Fruit fly (Drosophila melanogaster) whole organism, embryonic: ENCODE measurements around the gene BNIP3.
A peak's percentile ranks its signal among the peaks of the same experiment; 100 is the strongest.

Experiments used
- Blimp-1 ChIP-seq: fragments of 200-800 bp; sonication (Bioruptor generic); optimal IDR thresholded peaks from 3 replicates; lab custom pipeline; 2018; ENCODE audit warnings: missing biosample characterization, missing genetic modification characterization, mild to moderate bottlenecking, moderate library complexity, missing genetic modification reagents
- CG10979 ChIP-seq: fragments of 200-800 bp; sonication (Bioruptor generic); optimal IDR thresholded peaks from 2 replicates; lab custom pipeline; 2018; ENCODE audit warnings: missing biosample characterization, mild to moderate bottlenecking, missing genetic modification characterization, moderate library complexity
- CG11504 ChIP-seq: fragments of 200-800 bp; sonication (Bioruptor generic); optimal IDR thresholded peaks from 3 replicates; lab custom pipeline; 2019; ENCODE audit warnings: missing biosample characterization, mild to moderate bottlenecking, missing genetic modification characterization, moderate library complexity
- CG11560 ChIP-seq: fragments of 200-800 bp; sonication (Bioruptor generic); IDR thresholded peaks from 3 replicates; pipeline ENCODE4 v1.3.6; 2022; ENCODE audit warnings: missing biosample characterization, missing genetic modification characterization
- CG14667 ChIP-seq: fragments of 200-800 bp; sonication (Bioruptor generic); IDR thresholded peaks from 2 replicates; pipeline ENCODE4 v1.3.6; 2022; ENCODE audit warnings: missing biosample characterization, missing genetic modification characterization
- CG15269 ChIP-seq: fragments of 200-800 bp; sonication (Bioruptor generic); optimal IDR thresholded peaks from 2 replicates; lab custom pipeline; 2018; ENCODE audit warnings: missing biosample characterization, mild to moderate bottlenecking, missing genetic modification characterization, moderate library complexity
- CG1603 ChIP-seq: fragments of 200-800 bp; sonication (Bioruptor generic); optimal IDR thresholded peaks from 2 replicates; lab custom pipeline; 2019; ENCODE audit warnings: missing biosample characterization, mild to moderate bottlenecking, missing genetic modification characterization, moderate library complexity
- CG17359 ChIP-seq: fragments of 200-800 bp; sonication (Bioruptor generic); optimal IDR thresholded peaks from 3 replicates; lab custom pipeline; 2018; ENCODE audit warnings: missing biosample characterization, mild to moderate bottlenecking, missing genetic modification characterization, moderate library complexity
- CG18262 ChIP-seq: fragments of 200-800 bp; optimal IDR thresholded peaks from 3 replicates; lab custom pipeline; 2019; ENCODE audit warnings: missing biosample characterization, mild to moderate bottlenecking, missing genetic modification characterization, moderate library complexity
- CG2678 ChIP-seq: fragments of 200-800 bp; sonication (Bioruptor generic); optimal IDR thresholded peaks from 3 replicates; lab custom pipeline; 2019; ENCODE audit warnings: missing biosample characterization, mild to moderate bottlenecking, missing genetic modification characterization, moderate library complexity
- CG30020 ChIP-seq: fragments of 200-800 bp; optimal IDR thresholded peaks from 2 replicates; lab custom pipeline; 2019; ENCODE audit warnings: missing biosample characterization, mild to moderate bottlenecking, missing genetic modification characterization, moderate library complexity
- CG31441 ChIP-seq: fragments of 200-800 bp; sonication (Bioruptor generic); IDR thresholded peaks from 2 replicates; pipeline ENCODE4 v1.3.6; 2022; ENCODE audit warnings: missing biosample characterization, missing genetic modification characterization
- CG33213 ChIP-seq: fragments of 200-800 bp; sonication (Bioruptor generic); optimal IDR thresholded peaks from 3 replicates; lab custom pipeline; 2016; ENCODE audit warnings: missing biosample characterization, missing genetic modification characterization
- Ets65A ChIP-seq: fragments of 200-800 bp; sonication (Bioruptor generic); peaks from one replicate; lab custom pipeline; 2016; ENCODE audit warnings: missing biosample characterization, missing genetic modification characterization
- H2.0 ChIP-seq: fragments of 200-800 bp; sonication (Bioruptor generic); IDR thresholded peaks from 2 replicates; pipeline ENCODE4 v1.3.6; 2022; ENCODE audit warnings: missing biosample characterization, missing genetic modification characterization
- HLH3B ChIP-seq: fragments of 200-800 bp; sonication (Bioruptor generic); IDR thresholded peaks from 2 replicates; pipeline ENCODE4 v1.3.6; 2022; ENCODE audit warnings: missing biosample characterization, missing genetic modification characterization
- Hr51 ChIP-seq, 2 experiments: fragments of 200-800 bp; sonication (Bioruptor generic); optimal IDR thresholded peaks; 2 replicates in 1 of 2; 3 replicates in 1 of 2; lab custom pipeline; 2016 to 2018; ENCODE audit warnings: missing biosample characterization in 2 of 2, missing genetic modification characterization in 2 of 2, mild to moderate bottlenecking in 1 of 2, moderate library complexity in 1 of 2
- Mrtf ChIP-seq: fragments of 200-800 bp; sonication (Bioruptor generic); IDR thresholded peaks from 3 replicates; pipeline ENCODE4 v1.3.6; 2022; ENCODE audit warnings: missing biosample characterization, missing genetic modification characterization
- Optix ChIP-seq: fragments of 200-800 bp; sonication (Bioruptor generic); IDR thresholded peaks from 3 replicates; pipeline ENCODE4 v1.3.6; 2022; ENCODE audit warnings: missing biosample characterization, missing genetic modification characterization
- Sox100B ChIP-seq: fragments of 200-800 bp; sonication (Bioruptor generic); optimal IDR thresholded peaks from 3 replicates; lab custom pipeline; 2018; ENCODE audit warnings: missing biosample characterization, mild to moderate bottlenecking, missing genetic modification characterization
- Sox102F ChIP-seq: fragments of 200-800 bp; sonication (Bioruptor generic); optimal IDR thresholded peaks from 2 replicates; lab custom pipeline; 2018; ENCODE audit warnings: missing biosample characterization, mild to moderate bottlenecking, missing genetic modification characterization, moderate library complexity
- Xrp1 ChIP-seq: fragments of 200-800 bp; sonication (Bioruptor generic); IDR thresholded peaks from 2 replicates; pipeline ENCODE4 v1.3.6; 2022; ENCODE audit warnings: missing biosample characterization, missing genetic modification characterization
- bsh ChIP-seq, 2 experiments: fragments of 200-800 bp; sonication (Bioruptor generic); optimal IDR thresholded peaks; 2 replicates each; lab custom pipeline; 2017 to 2018; ENCODE audit warnings: mild to moderate bottlenecking in 2 of 2, missing biosample characterization in 2 of 2, missing genetic modification characterization in 2 of 2, moderate library complexity in 1 of 2
- ci ChIP-seq: fragments of 200-800 bp; sonication (Bioruptor generic); IDR thresholded peaks from 3 replicates; pipeline ENCODE4 v1.3.6; 2022; ENCODE audit warnings: missing biosample characterization, missing genetic modification characterization
- corto ChIP-seq: fragments of 200-800 bp; sonication (Bioruptor generic); optimal IDR thresholded peaks from 2 replicates; lab custom pipeline; 2016; ENCODE audit warnings: missing biosample characterization, mild to moderate bottlenecking, missing genetic modification characterization, moderate library complexity
- dmrt99B ChIP-seq: fragments of 200-800 bp; sonication (Bioruptor generic); optimal IDR thresholded peaks from 2 replicates; lab custom pipeline; 2018; ENCODE audit warnings: missing biosample characterization, mild to moderate bottlenecking, missing genetic modification characterization, moderate library complexity
- esg ChIP-seq: fragments of 200-800 bp; sonication (Bioruptor generic); conservative IDR thresholded peaks from 2 replicates; pipeline ENCODE4 v1.3.6; 2022; ENCODE audit warnings: missing biosample characterization, missing genetic modification characterization
- fd96Cb ChIP-seq: fragments of 200-800 bp; sonication (Bioruptor generic); optimal IDR thresholded peaks from 2 replicates; lab custom pipeline; 2018; ENCODE audit warnings: missing biosample characterization, mild to moderate bottlenecking, missing genetic modification characterization, moderate library complexity
- gem ChIP-seq: fragments of 200-800 bp; sonication (Bioruptor generic); optimal IDR thresholded peaks from 2 replicates; lab custom pipeline; 2019; ENCODE audit warnings: missing biosample characterization, mild to moderate bottlenecking, missing genetic modification characterization, moderate library complexity
- hkb ChIP-seq, 2 experiments: fragments of 200-800 bp in 1 of 2; fragments of >200 bp in 1 of 2; sonication (Bioruptor generic) in 1 of 2; IDR thresholded peaks in 1 of 2; optimal IDR thresholded peaks in 1 of 2; 2 replicates each; pipeline versions ENCODE4 v1.3.6 to Lab custom; 2017 to 2022; ENCODE audit warnings: missing biosample characterization in 1 of 2, missing genetic modification characterization in 1 of 2
- lbe ChIP-seq: fragments of 200-800 bp; sonication (Bioruptor generic); optimal IDR thresholded peaks from 2 replicates; lab custom pipeline; 2016; ENCODE audit warnings: missing biosample characterization, mild to moderate bottlenecking, missing genetic modification characterization
- mld ChIP-seq: fragments of 200-800 bp; sonication (Bioruptor generic); IDR thresholded peaks from 3 replicates; pipeline ENCODE4 v1.3.6; 2022; ENCODE audit warnings: missing biosample characterization, missing genetic modification characterization; ENCODE audit not compliant: partially characterized antibody
- nom ChIP-seq: fragments of 200-800 bp; sonication (Bioruptor generic); optimal IDR thresholded peaks from 2 replicates; lab custom pipeline; 2017; ENCODE audit warnings: missing biosample characterization, missing genetic modification characterization, mild to moderate bottlenecking, moderate library complexity, missing genetic modification reagents
- oc ChIP-seq: fragments of 200-800 bp; sonication (Bioruptor generic); optimal IDR thresholded peaks from 2 replicates; lab custom pipeline; 2018; ENCODE audit warnings: missing biosample characterization, mild to moderate bottlenecking, missing genetic modification characterization, moderate library complexity
- odd ChIP-seq: fragments of 200-800 bp; sonication (Bioruptor generic); optimal IDR thresholded peaks from 2 replicates; lab custom pipeline; 2017; ENCODE audit warnings: missing biosample characterization, mild to moderate bottlenecking, missing genetic modification characterization
- pan ChIP-seq, 4 experiments: fragments of >200 bp in 3 of 4; fragments of 200-800 bp in 1 of 4; sonication (Bioruptor generic) in 1 of 4; optimal IDR thresholded peaks in 3 of 4; IDR thresholded peaks in 1 of 4; 2 replicates each; pipeline versions ENCODE4 v1.3.6 to Lab custom; 2017 to 2022; ENCODE audit warnings: missing biosample characterization in 2 of 4, missing genetic modification characterization in 2 of 4, mixed read lengths in 1 of 4
- phol ChIP-seq: fragments of 200-800 bp; sonication (Bioruptor generic); optimal IDR thresholded peaks from 3 replicates; lab custom pipeline; 2018; ENCODE audit warnings: missing biosample characterization, mild to moderate bottlenecking, missing genetic modification characterization, moderate library complexity
- prd ChIP-seq, 3 experiments: fragments of >200 bp in 2 of 3; fragments of 200-800 bp in 1 of 3; sonication (Bioruptor generic) in 1 of 3; optimal IDR thresholded peaks in 2 of 3; IDR thresholded peaks in 1 of 3; 2 replicates in 2 of 3; 3 replicates in 1 of 3; pipeline versions ENCODE4 v1.3.6 to Lab custom; 2017 to 2022; ENCODE audit warnings: missing biosample characterization in 1 of 3, missing genetic modification characterization in 1 of 3
- row ChIP-seq: fragments of 200-800 bp; sonication (Bioruptor generic); IDR thresholded peaks from 3 replicates; pipeline ENCODE4 v1.3.6; 2022; ENCODE audit warnings: missing biosample characterization, missing genetic modification characterization
- sens ChIP-seq: fragments of 200-800 bp; sonication (Bioruptor generic); peaks from one replicate; lab custom pipeline; 2016; ENCODE audit warnings: missing biosample characterization, missing genetic modification characterization
- tgo ChIP-seq: fragments of 200-800 bp; sonication (Bioruptor generic); IDR thresholded peaks from 3 replicates; pipeline ENCODE4 v1.3.6; 2022; ENCODE audit warnings: missing biosample characterization, missing genetic modification characterization

Gene BNIP3

DNA sequence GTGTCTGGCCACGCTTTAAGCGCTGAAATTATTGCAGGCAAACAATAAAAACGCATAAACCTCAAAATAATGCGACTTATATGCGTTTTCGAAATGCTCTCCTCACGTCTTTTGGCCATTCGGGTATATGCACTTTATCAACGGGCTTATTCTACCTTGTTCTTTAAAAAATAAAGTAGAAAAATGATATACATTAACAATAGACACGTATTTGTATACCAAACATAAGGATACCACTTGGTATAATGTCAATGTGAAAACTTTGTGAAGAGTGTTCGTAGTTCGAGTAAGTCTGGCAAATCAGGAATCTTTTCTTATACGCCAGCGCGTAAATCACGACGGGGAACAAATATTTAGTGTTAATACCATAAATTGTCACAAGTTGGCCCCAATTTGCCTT lies 37.2 kb upstream of the BNIP3 start (continued):
- TF ChIP-seq hkb (optimal IDR thresholded peaks at IDR 0.05; lab: Kevin White, UChicago) (no peak), hkb (GFP tag; IDR thresholded peaks at IDR 0.05; lab: Robert Waterston, UW) (peak; percentile 20; the same call in 1 of the 2 replicates), H2.0 (GFP tag; lab: Robert Waterston, UW) (no peak), odd (GFP tag; lab: Kevin White, UChicago) (no peak), CG17359 (peak; percentile 36), nom (GFP tag; lab: Kevin White, UChicago) (peak; percentile 20), oc (peak; percentile 58), HLH3B (GFP tag; lab: Robert Waterston, UW) (0 out of 2 replicates have a peak, but pooled peaks have one; percentile 13), mld (GFP tag; lab: Robert Waterston, UW) (no peak), phol (tag; lab: Kevin White, UChicago) (peak; percentile 19), CG10979 (tag; lab: Kevin White, UChicago) (peak; percentile 4), CG31441 (GFP tag; lab: Robert Waterston, UW) (0 out of 2 replicates have a peak, but pooled peaks have one; percentile 15), gem (peak; percentile 44), dmrt99B (tag; lab: Kevin White, UChicago) (peak; percentile 41), CG14667 (GFP tag; lab: Robert Waterston, UW) (no peak), Ets65A (GFP tag; lab: Kevin White, UChicago) (peak; percentile 47), Optix (GFP tag; lab: Robert Waterston, UW) (no peak), CG11504 (tag; lab: Kevin White, UChicago) (peak; percentile 42), Hr51 (GFP tag; optimal IDR thresholded peaks at IDR 0.05; lab: Kevin White, UChicago) (peak in 1 of 2 experiments; percentile 36), CG1603 (tag; lab: Kevin White, UChicago) (peak; percentile 44), Xrp1 (GFP tag; lab: Robert Waterston, UW) (peak; percentile 27; the same call in 1 of the 2 replicates), row (GFP tag; lab: Robert Waterston, UW) (peak; percentile 32; the same call in 1 of the 3 replicates), CG2678 (peak; percentile 9), corto (GFP tag; lab: Kevin White, UChicago) (no peak), CG30020 (tag; lab: Kevin White, UChicago) (no peak), CG33213 (GFP tag; lab: Kevin White, UChicago) (no peak), fd96Cb (tag; lab: Kevin White, UChicago) (peak; percentile 17), pan (optimal IDR thresholded peaks at IDR 0.05; lab: Kevin White, UChicago) (no peak), pan (GFP tag; optimal IDR thresholded peaks at IDR 0.05 in 1 of 2, IDR thresholded peaks at IDR 0.05 in 1 of 2) (peak in 1 of 2 experiments; percentile 8), CG15269 (peak; percentile 13), tgo (0 out of 3 replicates have a peak, but pooled peaks have one; percentile 25), bsh (GFP tag; optimal IDR thresholded peaks at IDR 0.05; lab: Kevin White, UChicago) (peak in 1 of 2 experiments; percentile 41), Sox102F (GFP tag; lab: Kevin White, UChicago) (peak; percentile 63), esg (GFP tag; lab: Robert Waterston, UW) (peak; percentile 26; the same call in 1 of the 2 replicates), Sox100B (peak; percentile 9), prd (optimal IDR thresholded peaks at IDR 0.05; lab: Kevin White, UChicago) (no peak), prd (GFP tag; IDR thresholded peaks at IDR 0.05; lab: Robert Waterston, UW) (peak; percentile 38; the same call in 1 of the 3 replicates), ci (GFP tag; lab: Robert Waterston, UW) (0 out of 3 replicates have a peak, but pooled peaks have one; percentile 32), Blimp-1 (GFP tag; lab: Kevin White, UChicago) (peak; percentile 21), Mrtf (GFP tag; lab: Robert Waterston, UW) (no peak), CG11560 (tag; lab: Robert Waterston, UW) (no peak), sens (GFP tag; lab: Kevin White, UChicago) (peak; percentile 80), CG18262 (peak; percentile 9), lbe (peak; percentile 48)
